Worm (Caenorhabditis elegans): ENCODE measurements around the gene Y38C1AA.19.

DNA sequence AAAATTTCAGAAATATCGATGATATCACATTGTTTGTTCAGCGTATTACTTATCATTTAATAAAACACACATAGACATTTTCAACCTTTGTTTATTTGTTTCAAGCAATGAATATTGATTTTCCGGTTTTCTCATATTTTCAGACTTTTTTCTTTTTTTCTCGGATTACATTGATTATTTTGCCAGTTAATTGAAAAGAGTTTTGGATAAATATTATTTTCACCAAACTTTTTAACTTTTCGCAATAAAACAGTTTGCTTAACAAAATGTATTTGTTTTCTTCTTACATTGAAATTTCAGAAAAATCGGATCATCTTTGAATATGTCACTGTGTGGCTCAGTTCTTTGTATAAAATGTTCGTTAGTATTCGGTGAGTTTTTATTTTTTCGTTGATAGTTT is 2.6 kb downstream of the Y38C1AA.19 start, which contains the start of gene Y38C1AA.6:
- TF ChIP-seq ama-1 (optimal IDR thresholded peaks at IDR 0.05) (no peak), unc-55 (GFP tag; optimal IDR thresholded peaks at IDR 0.05) (no peak), nhr-12 (tag; optimal IDR thresholded peaks at IDR 0.05) (no peak), ceh-16 (tag; optimal IDR thresholded peaks at IDR 0.05) (no peak), aly-2 (tag; optimal IDR thresholded peaks at IDR 0.05) (no peak)

All from whole organism, L2 larva.